Worm (Caenorhabditis elegans): ENCODE data around the gene Y38H6C.9.

- TF ChIP-seq nhr-11 (tag; optimal IDR thresholded peaks at IDR 0.05) (no peak), nhr-77 (tag; optimal IDR thresholded peaks at IDR 0.05) (no peak), mep-1 (tag; optimal IDR thresholded peaks at IDR 0.05) (no peak), ces-1 (GFP tag; optimal IDR thresholded peaks at IDR 0.05) (no peak), jun-1 (tag; optimal IDR thresholded peaks at IDR 0.05) (no peak), fkh-10 (GFP tag; optimal IDR thresholded peaks at IDR 0.05) (no peak), snpc-4 (tag; optimal IDR thresholded peaks at IDR 0.05) (no peak), nhr-25 (tag; optimal IDR thresholded peaks at IDR 0.05; ENCODE audit: borderline replicate concordance, insufficient read depth) (no peak), T26A8.4 (GFP tag; IDR thresholded peaks at IDR 0.05) (no peak), pha-4 (GFP tag; IDR thresholded peaks at IDR 0.05) (no peak), pha-4 (tag; optimal IDR thresholded peaks at IDR 0.05) (no peak), daf-12 (tag; optimal IDR thresholded peaks at IDR 0.05) (no peak), unc-62 (GFP tag; optimal IDR thresholded peaks at IDR 0.05 in 1 of 2) (no peak), unc-62 (tag; optimal IDR thresholded peaks at IDR 0.05) (no peak)
Measured at ce11 chrV:20534072-20534471, 12.0 kb upstream of the Y38H6C.9 start, which contains the start of gene famh-161.

Data from whole organism, L4 larva.